Worm (Caenorhabditis elegans): ENCODE results near the gene srt-11.

srt-11 gene

ce11 chrII:14814894-14815568 lies 9.2 kb downstream of the srt-11 start, which contains the start of gene W01D2.1 (continued):
- TF ChIP-seq somi-1 (GFP tag; optimal IDR thresholded peaks at IDR 0.05) (no peak), cebp-2 (GFP tag; IDR thresholded peaks at IDR 0.05) (no peak), ceh-58 (GFP tag; IDR thresholded peaks at IDR 0.05) (no peak), snpc-3.4 (tag; optimal IDR thresholded peaks at IDR 0.05) (no peak), mel-28 (tag; optimal IDR thresholded peaks at IDR 0.05; ENCODE audit: borderline replicate concordance) (no peak), madf-3 (GFP tag; IDR thresholded peaks at IDR 0.05) (no peak), tbp1 (GFP tag; optimal IDR thresholded peaks at IDR 0.05) (no peak), dpl-1 (GFP tag; optimal IDR thresholded peaks at IDR 0.05) (peak; percentile 65), lir-1 (GFP tag; conservative IDR thresholded peaks at IDR 0.05) (no peak), xnd-1 (tag; optimal IDR thresholded peaks at IDR 0.05) (peak; percentile 6), madf-10 (tag; optimal IDR thresholded peaks at IDR 0.05) (no peak), lin-40 (tag; optimal IDR thresholded peaks at IDR 0.05) (peak; percentile 35), F33H1.4 (GFP tag; IDR thresholded peaks at IDR 0.05) (peak; percentile 90), ztf-22 (GFP tag; optimal IDR thresholded peaks at IDR 0.05) (no peak), unc-62 (GFP tag; optimal IDR thresholded peaks at IDR 0.05) (no peak), Y95B8A.8 (GFP tag; IDR thresholded peaks at IDR 0.05) (no peak), akir-1 (GFP tag; optimal IDR thresholded peaks at IDR 0.05) (no peak), mcd-1 (GFP tag; IDR thresholded peaks at IDR 0.05) (0 out of 2 replicates have a peak, but pooled peaks have one; percentile 36), nhr-27 (tag; optimal IDR thresholded peaks at IDR 0.05) (no peak), F49E8.2 (tag; optimal IDR thresholded peaks at IDR 0.05; ENCODE audit: insufficient read depth) (peak; percentile 19), hrde-1 (tag; optimal IDR thresholded peaks at IDR 0.05; ENCODE audit: borderline replicate concordance) (no peak), ztf-3 (GFP tag; optimal IDR thresholded peaks at IDR 0.05) (no peak), F23B12.7 (tag; optimal IDR thresholded peaks at IDR 0.05; ENCODE audit: insufficient read depth) (peak; percentile 49), Y79H2A.3 (GFP tag; conservative IDR thresholded peaks at IDR 0.05) (no peak), dox-1 (GFP tag; IDR thresholded peaks at IDR 0.05) (peak; percentile 6; the same call in 1 of the 2 replicates), dpff-1 (tag; optimal IDR thresholded peaks at IDR 0.05) (no peak), rpc-1 (optimal IDR thresholded peaks at IDR 0.05) (no peak), rpc-1 (tag; optimal IDR thresholded peaks at IDR 0.05) (no peak), ztf-28 (GFP tag; IDR thresholded peaks at IDR 0.05) (no peak), snpc-1.3 (tag; optimal IDR thresholded peaks at IDR 0.05; ENCODE audit: insufficient read depth) (peak; percentile 58), rec-8 (tag; optimal IDR thresholded peaks at IDR 0.05) (no peak), ekl-4 (GFP tag; IDR thresholded peaks at IDR 0.05) (no peak), bed-2 (GFP tag; IDR thresholded peaks at IDR 0.05) (no peak), unc-130 (GFP tag; optimal IDR thresholded peaks at IDR 0.05) (no peak), mes-4 (tag; optimal IDR thresholded peaks at IDR 0.05) (no peak), hlh-26 (GFP tag; conservative IDR thresholded peaks at IDR 0.05) (no peak), egl-18 (GFP tag; IDR thresholded peaks at IDR 0.05) (no peak), ceh-27 (GFP tag; optimal IDR thresholded peaks at IDR 0.05) (no peak), C17E4.6 (GFP tag; IDR thresholded peaks at IDR 0.05) (no peak), aptf-2 (GFP tag; conservative IDR thresholded peaks at IDR 0.05) (no peak), hmg-20 (GFP tag; IDR thresholded peaks at IDR 0.05) (no peak), ama-1 (optimal IDR thresholded peaks at IDR 0.05) (no peak), ama-1 (GFP tag; optimal IDR thresholded peaks at IDR 0.05) (peak in 1 of 2 experiments; percentile 10), lin-54 (GFP tag; optimal IDR thresholded peaks at IDR 0.05) (peak; percentile 87), lin-26 (GFP tag; IDR thresholded peaks at IDR 0.05) (no peak), nfyb-1 (GFP tag; IDR thresholded peaks at IDR 0.05) (no peak), hlh-12 (tag; optimal IDR thresholded peaks at IDR 0.05) (no peak), fkh-3 (tag; optimal IDR thresholded peaks at IDR 0.05) (no peak)

Data from whole organism, young adult.